Worm (Caenorhabditis elegans): ENCODE measurements around the gene K04F1.9.
"Not testable (repeated sequence)": the region's sequence is repeated elsewhere in the genome, so short reads cannot be mapped to it uniquely, and the experiment has no call there.

ce11 chrV:1693876-1694275 is 28.9 kb downstream of the K04F1.9 start, which contains the start of gene Y46H3C.7:
- not testable (repeated sequence) for TF ChIP-seq ztf-11, mep-1, nhr-76, lsy-2, snpc-4, pha-4, elt-3, cnd-1 (tag; optimal IDR thresholded peaks at IDR 0.05)

Data from whole organism, mixed stage, embryonic.